Worm (Caenorhabditis elegans) whole organism, mixed stage, embryonic: ENCODE data around the gene R102.6.

Experiments used
- bed-3 ChIP-seq: fragments of 200-800 bp; sonication (Bioruptor generic); optimal IDR thresholded peaks from 3 replicates; lab custom pipeline; 2018; ENCODE audit warnings: mild to moderate bottlenecking, missing genetic modification characterization, moderate library complexity, missing compliant biosample characterization
- ceh-43 ChIP-seq: fragments of 200-800 bp; sonication (Bioruptor generic); optimal IDR thresholded peaks from 2 replicates; lab custom pipeline; 2018; ENCODE audit warnings: mild to moderate bottlenecking, missing genetic modification characterization, moderate library complexity, missing compliant biosample characterization
- elt-3 ChIP-seq: fragments of 150-350 bp; optimal IDR thresholded peaks from 2 replicates; lab custom pipeline; 2014; ENCODE audit warnings: missing biosample characterization, missing genetic modification characterization
- lsy-2 ChIP-seq: fragments of 150-350 bp; optimal IDR thresholded peaks from 2 replicates; lab custom pipeline; 2014; ENCODE audit warnings: missing biosample characterization, missing genetic modification characterization
- nhr-12 ChIP-seq: fragments of 150-350 bp; optimal IDR thresholded peaks from 2 replicates; lab custom pipeline; 2014; ENCODE audit warnings: missing biosample characterization, missing genetic modification characterization
- nhr-237 ChIP-seq: fragments of 150-350 bp; optimal IDR thresholded peaks from 2 replicates; lab custom pipeline; 2014; ENCODE audit warnings: missing biosample characterization, missing genetic modification characterization
- tbx-8 ChIP-seq: fragments of 200-800 bp; sonication (Bioruptor generic); optimal IDR thresholded peaks from 2 replicates; lab custom pipeline; 2018; ENCODE audit warnings: mild to moderate bottlenecking, missing genetic modification characterization, moderate library complexity, missing compliant biosample characterization

DNA sequence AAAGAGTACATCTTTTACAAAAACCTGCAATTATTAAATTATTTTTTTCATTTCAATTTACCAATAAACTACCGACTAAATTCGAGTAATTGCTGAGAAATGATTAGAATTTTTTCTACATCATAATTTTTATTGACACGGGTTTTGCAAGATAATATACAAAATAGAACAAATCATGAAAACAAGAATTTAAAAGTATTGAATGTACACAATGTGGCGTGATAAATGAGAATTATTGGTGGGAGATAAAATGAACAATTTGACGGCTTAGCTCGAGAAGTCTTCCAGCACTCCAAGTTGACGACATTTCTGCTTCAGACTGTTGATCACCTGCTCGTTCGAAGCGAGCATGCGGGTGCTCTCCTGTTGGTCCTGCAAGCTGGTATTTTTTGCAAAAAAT lies 10.8 kb downstream of the R102.6 start, which contains the start of gene R102.4:
- TF ChIP-seq bed-3 (GFP tag; lab: Kevin White, UChicago) = no peak
- no peak for TF ChIP-seq nhr-12 (tag; lab: Kevin White, UChicago)
- TF ChIP-seq lsy-2 (tag; lab: Kevin White, UChicago) = no peak
- TF ChIP-seq tbx-8 = no peak
- no peak for TF ChIP-seq ceh-43
- no peak for TF ChIP-seq nhr-237 (tag; lab: Kevin White, UChicago)
- TF ChIP-seq elt-3 (tag; lab: Kevin White, UChicago) = no peak
